Fruit fly (Drosophila melanogaster) whole organism, embryonic: Measurements from ENCODE around the gene CG5381.

Experiments used
- CG4328 ChIP-seq: fragments of 200-800 bp; sonication (Bioruptor generic); optimal IDR thresholded peaks from 3 replicates; lab custom pipeline; 2017; ENCODE audit warnings: missing biosample characterization, missing genetic modification reagents, missing genetic modification characterization
- Dfd ChIP-seq, 2 experiments: fragments of >200 bp; optimal IDR thresholded peaks; 2 replicates each; lab custom pipeline; 2017; ENCODE audit warnings: missing biosample characterization in 2 of 2, missing genetic modification characterization in 2 of 2
- grn ChIP-seq: fragments of 200-800 bp; sonication (Bioruptor generic); optimal IDR thresholded peaks from 3 replicates; lab custom pipeline; 2017; ENCODE audit warnings: missing biosample characterization, missing genetic modification characterization
- mirr ChIP-seq: fragments of 200-800 bp; sonication (Bioruptor generic); optimal IDR thresholded peaks from 3 replicates; lab custom pipeline; 2018; ENCODE audit warnings: missing biosample characterization, mild to moderate bottlenecking, missing genetic modification characterization

- TF ChIP-seq CG4328 (GFP tag; lab: Kevin White, UChicago) (no peak), mirr (GFP tag; lab: Kevin White, UChicago) (no peak), grn (no peak), Dfd (GFP tag; optimal IDR thresholded peaks at IDR 0.05; lab: Kevin White, UChicago) (no peak)
Observed at dm6 chr2L:10272224-10272623, 50.7 kb downstream of the CG5381 start, which contains the start of gene trk.
